Worm (Caenorhabditis elegans) whole organism, L4 larva: ENCODE data around the gene Y49E10.27.

Source experiments
- F26F4.8 ChIP-seq: fragments of 200-800 bp; sonication (Bioruptor generic); conservative IDR thresholded peaks from 2 replicates; pipeline ENCODE4 v1.3.6; 2022; ENCODE audit warnings: missing genetic modification characterization, missing compliant biosample characterization
- R02D3.7 ChIP-seq: fragments of 150-350 bp; sonication (generic microtip); optimal IDR thresholded peaks from 3 replicates; lab custom pipeline; 2014; ENCODE audit warnings: missing biosample characterization, missing genetic modification characterization
- Y105C5A.15 ChIP-seq: fragments of 200-800 bp; sonication (Bioruptor generic); IDR thresholded peaks from 2 replicates; pipeline ENCODE4 v1.3.6; 2022; ENCODE audit warnings: missing genetic modification characterization, missing compliant biosample characterization
- Y75B8A.6 ChIP-seq: fragments of 200-800 bp; sonication (Bioruptor generic); IDR thresholded peaks from 2 replicates; pipeline ENCODE4 v1.3.6; 2022; ENCODE audit warnings: missing genetic modification reagents, missing genetic modification characterization, missing compliant biosample characterization
- aha-1 ChIP-seq: fragments of 150-350 bp; peaks from one replicate; lab custom pipeline; 2014; ENCODE audit warnings: missing biosample characterization, missing genetic modification characterization
- ceh-28 ChIP-seq: fragments of 150-350 bp; optimal IDR thresholded peaks from 2 replicates; lab custom pipeline; 2014; ENCODE audit warnings: missing biosample characterization, missing genetic modification reagents, missing genetic modification characterization
- daf-16 ChIP-seq, 3 experiments: sonication (generic microtip); optimal IDR thresholded peaks; 2 replicates each; lab custom pipeline; 2016 to 2017; ENCODE audit warnings: missing genetic modification characterization in 3 of 3, missing genetic modification reagents in 3 of 3, mild to moderate bottlenecking in 2 of 3, missing compliant biosample characterization in 2 of 3, missing biosample characterization in 1 of 3, moderate library complexity in 1 of 3
- daf-19 ChIP-seq: fragments of 200-800 bp; sonication (Bioruptor generic); conservative IDR thresholded peaks from 2 replicates; pipeline ENCODE4 v1.3.6; 2022; ENCODE audit warnings: missing genetic modification characterization, missing compliant biosample characterization
- dmd-6 ChIP-seq: fragments of 200-800 bp; sonication (Bioruptor generic); IDR thresholded peaks from 2 replicates; pipeline ENCODE4 v1.3.6; 2022; ENCODE audit warnings: missing genetic modification reagents, missing genetic modification characterization, missing compliant biosample characterization
- dpl-1 ChIP-seq: fragments of 150-350 bp; optimal IDR thresholded peaks from 2 replicates; lab custom pipeline; 2014; ENCODE audit warnings: missing biosample characterization, missing genetic modification reagents, missing genetic modification characterization
- dve-1 ChIP-seq: sonication (generic microtip); optimal IDR thresholded peaks from 2 replicates; lab custom pipeline; 2017; ENCODE audit warnings: antibody characterized with exemption, mild to moderate bottlenecking, missing genetic modification characterization, missing compliant biosample characterization; ENCODE audit not compliant: insufficient read depth
- fos-1 ChIP-seq: fragments of 150-350 bp; optimal IDR thresholded peaks from 2 replicates; lab custom pipeline; 2014; ENCODE audit warnings: missing biosample characterization, missing genetic modification characterization
- hlh-11 ChIP-seq: fragments of 200-800 bp; sonication (Bioruptor generic); optimal IDR thresholded peaks from 2 replicates; lab custom pipeline; 2018; ENCODE audit warnings: mild to moderate bottlenecking, missing genetic modification characterization, missing compliant biosample characterization
- hlh-30 ChIP-seq: sonication (generic microtip); optimal IDR thresholded peaks from 2 replicates; lab custom pipeline; 2017; ENCODE audit warnings: antibody characterized with exemption, mild to moderate bottlenecking, missing genetic modification characterization, missing compliant biosample characterization; ENCODE audit not compliant: insufficient read depth
- lim-7 ChIP-seq: fragments of 200-800 bp; sonication (Bioruptor generic); IDR thresholded peaks from 2 replicates; pipeline ENCODE4 v1.3.6; 2022; ENCODE audit warnings: missing genetic modification characterization, missing compliant biosample characterization
- lin-38 ChIP-seq: fragments of 200-800 bp; sonication (Bioruptor generic); IDR thresholded peaks from 2 replicates; pipeline ENCODE4 v1.3.6; 2022; ENCODE audit warnings: missing genetic modification reagents, missing genetic modification characterization, missing compliant biosample characterization
- lsy-2 ChIP-seq, 2 experiments: fragments of 150-350 bp in 1 of 2; sonication (generic microtip) in 1 of 2; optimal IDR thresholded peaks; 2 replicates each; lab custom pipeline; 2014 to 2017; ENCODE audit warnings: missing biosample characterization in 2 of 2, missing genetic modification characterization in 2 of 2
- madf-5 ChIP-seq, 2 experiments: fragments of 200-800 bp; sonication (Bioruptor generic); IDR thresholded peaks; 2 replicates each; pipeline ENCODE4 v1.3.6; 2022; ENCODE audit warnings: missing compliant biosample characterization in 2 of 2, missing genetic modification characterization in 2 of 2
- madf-9 ChIP-seq: fragments of 200-800 bp; sonication (Bioruptor generic); conservative IDR thresholded peaks from 2 replicates; pipeline ENCODE4 v1.3.6; 2022; ENCODE audit warnings: missing genetic modification reagents, missing genetic modification characterization, missing compliant biosample characterization
- mdl-1 ChIP-seq, 2 experiments: fragments of 150-350 bp in 1 of 2; sonication (generic microtip) in 1 of 2; optimal IDR thresholded peaks; 2 replicates each; lab custom pipeline; 2014 to 2017; ENCODE audit warnings: missing biosample characterization in 2 of 2, missing genetic modification characterization in 2 of 2
- mdt-29 ChIP-seq: fragments of 200-800 bp; sonication (Bioruptor generic); IDR thresholded peaks from 2 replicates; pipeline ENCODE4 v1.3.6; 2022; ENCODE audit warnings: missing genetic modification reagents, missing genetic modification characterization, missing compliant biosample characterization
- mep-1 ChIP-seq: fragments of 150-350 bp; sonication (generic microtip); optimal IDR thresholded peaks from 3 replicates; lab custom pipeline; 2014; ENCODE audit warnings: missing biosample characterization, missing genetic modification characterization
- mes-2 ChIP-seq: sonication (generic microtip); optimal IDR thresholded peaks from 2 replicates; lab custom pipeline; 2016; ENCODE audit warnings: missing genotype, mild to moderate bottlenecking, missing genetic modification characterization, missing compliant biosample characterization; ENCODE audit not compliant: poor library complexity, severe bottlenecking
- mxl-2 ChIP-seq: fragments of 200-800 bp; sonication (Bioruptor generic); conservative IDR thresholded peaks from 2 replicates; pipeline ENCODE4 v1.3.6; 2022; ENCODE audit warnings: missing genetic modification reagents, missing genetic modification characterization, missing compliant biosample characterization
- nhr-11 ChIP-seq: fragments of 150-350 bp; optimal IDR thresholded peaks from 2 replicates; lab custom pipeline; 2014; ENCODE audit warnings: missing biosample characterization, missing genetic modification characterization
- nhr-25 ChIP-seq: sonication (generic microtip); optimal IDR thresholded peaks from 2 replicates; lab custom pipeline; 2017; ENCODE audit warnings: missing genetic modification characterization, mild to moderate bottlenecking, missing compliant biosample characterization, antibody characterized with exemption, moderate library complexity, borderline replicate concordance; ENCODE audit not compliant: insufficient read depth
- nhr-28 ChIP-seq: fragments of 150-350 bp; optimal IDR thresholded peaks from 2 replicates; lab custom pipeline; 2014; ENCODE audit warnings: missing biosample characterization, missing genetic modification characterization
- nhr-42 ChIP-seq: fragments of 200-800 bp; sonication (Bioruptor generic); IDR thresholded peaks from 2 replicates; pipeline ENCODE4 v1.3.6; 2022; ENCODE audit warnings: missing genetic modification characterization, missing compliant biosample characterization
- nhr-6 ChIP-seq: fragments of 150-350 bp; optimal IDR thresholded peaks from 2 replicates; lab custom pipeline; 2014; ENCODE audit warnings: missing biosample characterization, missing genetic modification characterization
- nhr-76 ChIP-seq: fragments of 150-350 bp; optimal IDR thresholded peaks from 2 replicates; lab custom pipeline; 2014; ENCODE audit warnings: missing biosample characterization, missing genetic modification characterization
- nhr-77 ChIP-seq: fragments of 150-350 bp; optimal IDR thresholded peaks from 2 replicates; lab custom pipeline; 2014; ENCODE audit warnings: missing biosample characterization, missing genetic modification characterization
- pha-4 ChIP-seq, 2 experiments: fragments of 150-350 bp in 1 of 2; fragments of 200-800 bp in 1 of 2; sonication (Bioruptor generic) in 1 of 2; IDR thresholded peaks in 1 of 2; optimal IDR thresholded peaks in 1 of 2; 2 replicates each; pipeline versions ENCODE4 v1.3.6 to Lab custom; 2014 to 2022; ENCODE audit warnings: missing genetic modification characterization in 2 of 2, missing genetic modification reagents in 2 of 2, missing biosample characterization in 1 of 2, missing compliant biosample characterization in 1 of 2
- pqm-1 ChIP-seq: sonication (generic microtip); optimal IDR thresholded peaks from 2 replicates; lab custom pipeline; 2017; ENCODE audit warnings: missing biosample characterization, missing genetic modification characterization
- rbr-2 ChIP-seq: sonication (generic microtip); optimal IDR thresholded peaks from 2 replicates; lab custom pipeline; 2016; ENCODE audit warnings: missing genotype, missing genetic modification characterization, missing compliant biosample characterization
- sdz-12 ChIP-seq: fragments of 200-800 bp; sonication (Bioruptor generic); optimal IDR thresholded peaks from 2 replicates; lab custom pipeline; 2018; ENCODE audit warnings: mild to moderate bottlenecking, missing genetic modification characterization, missing compliant biosample characterization
- skn-1 ChIP-seq: fragments of 150-350 bp; optimal IDR thresholded peaks from 2 replicates; lab custom pipeline; 2014; ENCODE audit warnings: missing biosample characterization, missing genetic modification characterization
- snpc-4 ChIP-seq: fragments of 150-350 bp; optimal IDR thresholded peaks from 2 replicates; lab custom pipeline; 2014; ENCODE audit warnings: missing biosample characterization, missing genetic modification characterization
- spr-3 ChIP-seq: fragments of 200-800 bp; sonication (Bioruptor generic); optimal IDR thresholded peaks from 2 replicates; lab custom pipeline; 2018; ENCODE audit warnings: mild to moderate bottlenecking, missing genetic modification characterization, missing compliant biosample characterization
- tag-97 ChIP-seq: fragments of 200-800 bp; sonication (Bioruptor generic); IDR thresholded peaks from 2 replicates; pipeline ENCODE4 v1.3.6; 2022; ENCODE audit warnings: missing genetic modification characterization, missing compliant biosample characterization
- unc-39 ChIP-seq: sonication (generic microtip); optimal IDR thresholded peaks from 2 replicates; lab custom pipeline; 2017; ENCODE audit warnings: missing biosample characterization, missing genetic modification characterization
- unc-62 ChIP-seq, 3 experiments: fragments of 150-350 bp in 1 of 3; sonication (generic microtip); optimal IDR thresholded peaks in 2 of 3; peaks in 1 of 3; 1 replicate in 1 of 3; 2 replicates in 2 of 3; lab custom pipeline; 2014 to 2017; ENCODE audit warnings: missing biosample characterization in 3 of 3, missing genetic modification characterization in 3 of 3, missing genetic modification reagents in 3 of 3, missing genotype in 1 of 3
- ztf-7 ChIP-seq: fragments of 150-350 bp; optimal IDR thresholded peaks from 2 replicates; lab custom pipeline; 2014; ENCODE audit warnings: missing biosample characterization, missing genetic modification characterization

The Y49E10.27 gene

ce11 chrIII:12424066-12424465 is 10.1 kb upstream of the Y49E10.27 start:
- TF ChIP-seq nhr-77 = peak; percentile 70
- peak; percentile 68 for TF ChIP-seq dmd-6 (GFP tag; lab: Robert Waterston, UW)
- no peak for TF ChIP-seq nhr-76 (tag; lab: Kevin White, UChicago)
- TF ChIP-seq nhr-42 = no peak
- no peak for TF ChIP-seq nhr-25 (tag; lab: Kevin White, UChicago)
- no peak for TF ChIP-seq lin-38 (GFP tag; lab: Robert Waterston, UW)
- TF ChIP-seq tag-97 (GFP tag; lab: Robert Waterston, UW) = no peak
- peak; percentile 41 for TF ChIP-seq mep-1 (tag; lab: Kevin White, UChicago)
- TF ChIP-seq lsy-2 (tag; optimal IDR thresholded peaks at IDR 0.05; lab: Kevin White, UChicago) = peak in 1 of 2 experiments; percentile 44
- peak; percentile 85 for TF ChIP-seq hlh-30 (tag; lab: Kevin White, UChicago)
- TF ChIP-seq sdz-12 (GFP tag; lab: Kevin White, UChicago) = no peak
- TF ChIP-seq lim-7 = no peak
- TF ChIP-seq ceh-28 (tag; lab: Kevin White, UChicago) = no peak
- TF ChIP-seq hlh-11 (tag; lab: Kevin White, UChicago) = peak; percentile 66
- no peak for TF ChIP-seq daf-16 (GFP tag; optimal IDR thresholded peaks at IDR 0.05; lab: Kevin White, UChicago)
- TF ChIP-seq daf-16 (tag; optimal IDR thresholded peaks at IDR 0.05; lab: Kevin White, UChicago) = peak; percentile 44
- TF ChIP-seq unc-62 (GFP tag; optimal IDR thresholded peaks at IDR 0.05 in 1 of 2; lab: Kevin White, UChicago) = peak in 1 of 2 experiments; percentile 7
- TF ChIP-seq unc-62 (tag; optimal IDR thresholded peaks at IDR 0.05; lab: Kevin White, UChicago) = no peak
- TF ChIP-seq dpl-1 (GFP tag; lab: Kevin White, UChicago) = peak; percentile 49
- no peak for TF ChIP-seq madf-5 (GFP tag; IDR thresholded peaks at IDR 0.05; lab: Robert Waterston, UW)
- TF ChIP-seq spr-3 (GFP tag; lab: Kevin White, UChicago) = no peak
- TF ChIP-seq mes-2 (tag; lab: Kevin White, UChicago) = peak; percentile 35
- TF ChIP-seq rbr-2 (tag; lab: Kevin White, UChicago) = no peak
- TF ChIP-seq skn-1 (tag; lab: Kevin White, UChicago) = no peak
- TF ChIP-seq Y105C5A.15 (GFP tag; lab: Robert Waterston, UW) = no peak
- TF ChIP-seq fos-1 (tag; lab: Kevin White, UChicago) = no peak
- no peak for TF ChIP-seq pha-4 (GFP tag; IDR thresholded peaks at IDR 0.05; lab: Robert Waterston, UW)
- TF ChIP-seq pha-4 (tag; optimal IDR thresholded peaks at IDR 0.05; lab: Kevin White, UChicago) = peak; percentile 63
- TF ChIP-seq mdt-29 (GFP tag; lab: Robert Waterston, UW) = no peak
- TF ChIP-seq nhr-11 (tag; lab: Kevin White, UChicago) = no peak
- TF ChIP-seq daf-19 (GFP tag; lab: Robert Waterston, UW) = no peak
- peak; percentile 89 for TF ChIP-seq nhr-28 (tag; lab: Kevin White, UChicago)
- no peak for TF ChIP-seq mdl-1 (tag; optimal IDR thresholded peaks at IDR 0.05; lab: Kevin White, UChicago)
- TF ChIP-seq pqm-1 (tag; lab: Kevin White, UChicago) = peak; percentile 70
- no peak for TF ChIP-seq madf-9
- TF ChIP-seq aha-1 = no peak
- TF ChIP-seq nhr-6 = peak; percentile 83
- TF ChIP-seq Y75B8A.6 = no peak
- TF ChIP-seq dve-1 (tag; lab: Kevin White, UChicago) = peak; percentile 72
- no peak for TF ChIP-seq snpc-4 (tag; lab: Kevin White, UChicago)
- no peak for TF ChIP-seq R02D3.7 (tag; lab: Kevin White, UChicago)
- no peak for TF ChIP-seq unc-39 (tag; lab: Kevin White, UChicago)
- no peak for TF ChIP-seq mxl-2 (GFP tag; lab: Robert Waterston, UW)
- TF ChIP-seq F26F4.8 = no peak
- TF ChIP-seq ztf-7 (tag; lab: Kevin White, UChicago) = no peak
